Worm (Caenorhabditis elegans) whole organism, L4 larva: Measurements from ENCODE around the gene srt-8.

Experiments
- aha-1 ChIP-seq: fragments of 150-350 bp; peaks from one replicate; lab custom pipeline; 2014; ENCODE audit warnings: missing biosample characterization, missing genetic modification characterization
- ama-1 ChIP-seq: fragments of 150-350 bp; optimal IDR thresholded peaks from 2 replicates; lab custom pipeline; 2014; ENCODE audit warnings: inconsistent platforms, mixed read lengths
- dmd-9 ChIP-seq: fragments of 200-800 bp; sonication (Bioruptor generic); IDR thresholded peaks from 2 replicates; pipeline ENCODE4 v1.3.6; 2022; ENCODE audit warnings: missing genetic modification reagents, missing genetic modification characterization, missing compliant biosample characterization
- hmg-1.1 ChIP-seq: fragments of 200-800 bp; sonication (Bioruptor generic); IDR thresholded peaks from 2 replicates; pipeline ENCODE4 v1.3.6; 2022; ENCODE audit warnings: missing genetic modification reagents, missing genetic modification characterization, missing compliant biosample characterization
- nhr-237 ChIP-seq: sonication (generic microtip); optimal IDR thresholded peaks from 2 replicates; lab custom pipeline; 2017; ENCODE audit warnings: missing biosample characterization, missing genetic modification characterization
- pqm-1 ChIP-seq: sonication (generic microtip); optimal IDR thresholded peaks from 2 replicates; lab custom pipeline; 2017; ENCODE audit warnings: missing biosample characterization, missing genetic modification characterization

ce11 chrV:3106785-3107184 lies 20.4 kb downstream of the srt-8 start:
- TF ChIP-seq dmd-9 (GFP tag; lab: Robert Waterston, UW) (no peak), hmg-1.1 (GFP tag; lab: Robert Waterston, UW) (no peak), ama-1 (lab: Kevin White, UChicago) (no peak), pqm-1 (tag; lab: Kevin White, UChicago) (no peak), nhr-237 (no peak), aha-1 (tag; lab: Kevin White, UChicago) (no peak)
